Fruit fly (Drosophila melanogaster) whole organism: ENCODE measurements around the gene CG8833.

Experiments
- CG8478 ChIP-seq: fragments of >200 bp; optimal IDR thresholded peaks from 2 replicates; lab custom pipeline; 2018; ENCODE audit warnings: inconsistent platforms
- Dll ChIP-seq: fragments of >200 bp; optimal IDR thresholded peaks from 2 replicates; lab custom pipeline; 2017
- EcR ChIP-seq, 2 experiments: fragments of >200 bp; optimal IDR thresholded peaks; 2 replicates each; lab custom pipeline; 2017; ENCODE audit warnings: missing biosample characterization in 2 of 2, missing genetic modification characterization in 2 of 2, missing genetic modification reagents in 2 of 2
- pan ChIP-seq: fragments of >200 bp; optimal IDR thresholded peaks from 2 replicates; lab custom pipeline; 2017
- psq ChIP-seq: fragments of >200 bp; optimal IDR thresholded peaks from 2 replicates; lab custom pipeline; 2017
- usp ChIP-seq: fragments of >200 bp; optimal IDR thresholded peaks from 2 replicates; lab custom pipeline; 2017; ENCODE audit warnings: missing biosample characterization, missing genetic modification characterization, mixed read lengths

DNA sequence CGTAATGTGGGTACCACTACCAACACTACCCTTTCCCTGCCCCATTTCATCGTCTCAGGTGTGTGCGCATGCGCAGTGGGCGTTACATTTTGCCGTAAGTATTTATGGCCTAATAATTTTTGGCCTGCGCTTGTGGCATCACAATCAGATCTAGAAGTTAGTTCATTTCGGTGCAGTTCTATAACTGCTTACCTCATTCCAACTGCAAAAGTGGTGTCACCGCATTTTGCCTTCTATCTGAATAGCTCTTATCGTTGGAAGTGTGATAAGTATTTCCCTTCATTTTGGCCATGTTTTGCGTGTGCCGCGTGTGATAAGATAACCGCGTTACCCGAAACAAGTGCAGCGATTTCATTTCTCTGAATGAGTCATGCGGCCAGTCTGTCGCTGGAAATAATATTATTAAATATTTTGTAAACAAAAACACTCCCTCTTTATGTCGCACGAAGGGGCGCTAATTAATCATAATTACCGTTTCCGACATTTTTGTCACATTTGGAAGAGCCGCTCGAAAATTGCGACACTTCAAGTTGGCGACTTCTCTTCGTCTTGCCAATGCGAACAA, 23.8 kb upstream of the CG8833 start:
- TF ChIP-seq psq (lab: Kevin White, UChicago) (no peak), pan (lab: Kevin White, UChicago) (no peak), Dll (lab: Kevin White, UChicago) (no peak), CG8478 (no peak), usp (no peak), EcR (GFP tag; optimal IDR thresholded peaks at IDR 0.05; lab: Kevin White, UChicago) (no peak)
